Fruit fly (Drosophila melanogaster) whole organism: Measurements from ENCODE around the gene Src64B.

Experiments
- CG8478 ChIP-seq: fragments of >200 bp; optimal IDR thresholded peaks from 2 replicates; lab custom pipeline; 2018; ENCODE audit warnings: inconsistent platforms
- psq ChIP-seq: fragments of >200 bp; optimal IDR thresholded peaks from 2 replicates; lab custom pipeline; 2017

DNA sequence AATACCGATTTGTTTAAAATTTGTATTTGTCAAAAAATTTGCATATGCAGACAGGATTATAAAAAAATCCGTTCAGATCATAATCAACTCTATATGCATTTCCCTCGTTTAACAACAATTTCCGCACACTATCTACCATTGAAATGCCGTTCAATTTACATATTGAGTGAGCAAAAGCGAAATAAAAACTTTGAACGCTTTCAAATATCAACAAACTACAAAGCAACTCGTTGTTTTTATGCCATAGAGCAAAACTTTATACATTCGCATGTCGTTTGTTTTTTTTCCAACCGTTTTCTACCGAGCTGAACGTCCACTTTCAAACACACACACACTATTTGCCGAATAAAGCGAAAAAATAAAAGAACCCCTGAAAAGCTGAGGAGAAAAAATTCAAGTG is 22.0 kb upstream of the Src64B start, which contains the start of gene TTLL1B:
- no peak for TF ChIP-seq CG8478 (lab: Kevin White, UChicago)
- no peak for TF ChIP-seq psq (lab: Kevin White, UChicago)
